Worm (Caenorhabditis elegans) whole organism, midembryonic: ENCODE data around the gene lido-12.
"Not testable (repeated sequence)": the region's sequence is repeated elsewhere in the genome, so short reads cannot be mapped to it uniquely, and the experiment has no call there.

Experiments used
- T22C8.4 ChIP-seq: fragments of 200-800 bp; sonication (Bioruptor generic); IDR thresholded peaks from 2 replicates; pipeline ENCODE4 v1.3.6; 2022; ENCODE audit warnings: missing genetic modification characterization, missing compliant biosample characterization
- cog-1 ChIP-seq: sonication (generic microtip); optimal IDR thresholded peaks from 2 replicates; lab custom pipeline; 2016; ENCODE audit warnings: missing genetic modification characterization, missing compliant biosample characterization
- flt-1 ChIP-seq: fragments of 200-800 bp; sonication (Bioruptor generic); IDR thresholded peaks from 2 replicates; pipeline ENCODE4 v1.3.6; 2022; ENCODE audit warnings: missing genetic modification characterization, missing compliant biosample characterization
- klf-2 ChIP-seq: fragments of 200-800 bp; sonication (Bioruptor generic); conservative IDR thresholded peaks from 2 replicates; pipeline ENCODE4 v1.3.6; 2022; ENCODE audit warnings: missing genetic modification reagents, missing genetic modification characterization, missing compliant biosample characterization
- med-1 ChIP-seq: sonication (generic microtip); optimal IDR thresholded peaks from 2 replicates; lab custom pipeline; 2017; ENCODE audit warnings: missing genetic modification characterization, mild to moderate bottlenecking, missing compliant biosample characterization, antibody characterized with exemption, missing genetic modification reagents; ENCODE audit not compliant: insufficient read depth
- ref-1 ChIP-seq: fragments of 200-800 bp; sonication (Bioruptor generic); conservative IDR thresholded peaks from 2 replicates; pipeline ENCODE4 v1.3.6; 2022; ENCODE audit warnings: missing genetic modification reagents, missing genetic modification characterization, missing compliant biosample characterization
- tab-1 ChIP-seq: fragments of 200-800 bp; sonication (Bioruptor generic); IDR thresholded peaks from 2 replicates; pipeline ENCODE4 v1.3.6; 2022; ENCODE audit warnings: missing genetic modification characterization, missing compliant biosample characterization
- ztf-23 ChIP-seq: fragments of 200-800 bp; sonication (Bioruptor generic); IDR thresholded peaks from 2 replicates; pipeline ENCODE4 v1.3.6; 2022; ENCODE audit warnings: missing genetic modification reagents, missing genetic modification characterization, missing compliant biosample characterization
- ztf-29 ChIP-seq: fragments of 200-800 bp; sonication (Bioruptor generic); IDR thresholded peaks from 2 replicates; pipeline ENCODE4 v1.3.6; 2022; ENCODE audit warnings: missing genetic modification reagents, missing genetic modification characterization, missing compliant biosample characterization

The lido-12 gene

ce11 chrII:3012133-3012532 lies 6.5 kb downstream of the lido-12 start, which contains the start of gene C41H7.9:
TSS of gene C41H7.9 (minus strand) at chrII:3012233.
- no peak for TF ChIP-seq ztf-23 (GFP tag; lab: Robert Waterston, UW)
- TF ChIP-seq cog-1 (tag; lab: Kevin White, UChicago), result no peak
- no peak for TF ChIP-seq med-1
- no peak for TF ChIP-seq T22C8.4
- no peak for TF ChIP-seq flt-1
- TF ChIP-seq ref-1 (GFP tag; lab: Robert Waterston, UW), result no peak
- TF ChIP-seq klf-2 (GFP tag; lab: Robert Waterston, UW), result no peak
- no peak for TF ChIP-seq tab-1 (GFP tag; lab: Robert Waterston, UW)
- no peak for TF ChIP-seq ztf-29

- TF ChIP-seq ref-1 (GFP tag; lab: Robert Waterston, UW) (no peak), tab-1 (GFP tag; lab: Robert Waterston, UW) (no peak), T22C8.4 (no peak), flt-1 (0 out of 2 replicates have a peak, but pooled peaks have one; percentile 2), med-1 (no peak), klf-2 (GFP tag; lab: Robert Waterston, UW) (no peak), ztf-23 (GFP tag; lab: Robert Waterston, UW) (no peak), cog-1 (tag; lab: Kevin White, UChicago) (no peak)
Observed at ce11 chrII:3014196-3014849, 8.7 kb downstream of the lido-12 start, which contains the start of gene C41H7.2. TSS of gene C41H7.2 (plus strand) at chrII:3014817.

ce11 chrII:3019807-3020206 lies 14.2 kb downstream of the lido-12 start, which contains the start of gene clec-3:
TSS of gene clec-3 (minus strand) at chrII:3019907.
- no peak for TF ChIP-seq ztf-23 (GFP tag; lab: Robert Waterston, UW)
- no peak for TF ChIP-seq cog-1 (tag; lab: Kevin White, UChicago)
- no peak for TF ChIP-seq T22C8.4
- TF ChIP-seq ref-1 (GFP tag; lab: Robert Waterston, UW), result no peak
- no peak for TF ChIP-seq ztf-29
- no peak for TF ChIP-seq med-1
- no peak for TF ChIP-seq klf-2 (GFP tag; lab: Robert Waterston, UW)
- TF ChIP-seq flt-1, result no peak
- TF ChIP-seq tab-1 (GFP tag; lab: Robert Waterston, UW), result no peak

DNA sequence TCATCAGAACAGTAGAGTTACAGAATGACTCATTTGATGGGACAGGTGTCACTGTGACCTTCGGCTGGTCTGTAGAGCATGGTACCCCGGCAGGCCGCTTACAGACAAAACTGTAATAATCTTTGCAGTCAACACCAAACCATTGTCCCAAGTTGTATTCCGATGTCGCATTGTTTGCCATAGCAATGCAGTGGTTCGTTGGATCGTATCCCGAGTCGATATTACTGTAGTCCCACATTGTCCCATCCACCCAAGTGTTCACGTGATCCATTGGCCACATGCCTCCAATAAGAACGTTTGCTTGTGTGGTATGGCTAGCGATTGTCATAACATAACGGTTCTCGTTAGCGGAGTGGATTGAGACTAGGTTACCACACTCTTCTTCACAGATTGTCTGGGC lies 15.3 kb downstream of the lido-12 start:
- TF ChIP-seq ztf-23 (GFP tag; lab: Robert Waterston, UW) (no peak), klf-2 (GFP tag; lab: Robert Waterston, UW) (no peak), med-1 (no peak), flt-1 (no peak), ztf-29 (no peak), ref-1 (GFP tag; lab: Robert Waterston, UW) (no peak), cog-1 (tag; lab: Kevin White, UChicago) (no peak), tab-1 (GFP tag; lab: Robert Waterston, UW) (no peak), T22C8.4 (no peak)

- TF ChIP-seq tab-1 (GFP tag; lab: Robert Waterston, UW) (no peak), ref-1 (GFP tag; lab: Robert Waterston, UW) (no peak), ztf-23 (GFP tag; lab: Robert Waterston, UW) (no peak), cog-1 (tag; lab: Kevin White, UChicago) (no peak), T22C8.4 (no peak)
Observed at ce11 chrII:3023381-3023935, 17.9 kb downstream of the lido-12 start, which contains the start of gene clec-2. TSS of gene clec-2 (minus strand) at chrII:3023431.

DNA sequence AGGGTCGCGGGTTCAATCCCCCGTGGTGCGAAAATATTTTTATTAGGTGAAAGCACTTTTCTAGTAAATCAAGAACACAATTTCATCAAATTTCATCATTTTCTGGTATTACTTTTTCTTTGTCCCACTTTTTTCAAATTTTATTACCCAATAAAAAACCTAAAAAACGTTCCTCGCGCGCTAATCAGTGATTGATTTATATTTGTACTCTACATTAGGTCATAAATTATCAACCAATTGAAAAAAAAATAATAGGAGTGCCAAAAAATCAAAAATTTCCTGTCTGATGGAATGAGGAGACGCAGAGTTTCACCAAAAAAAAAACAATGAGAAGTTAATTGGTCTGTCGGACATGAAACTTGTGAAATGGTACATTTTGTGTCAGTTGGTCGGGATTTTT lies 19.1 kb downstream of the lido-12 start:
- TF ChIP-seq ref-1 (GFP tag; lab: Robert Waterston, UW) (no peak), tab-1 (GFP tag; lab: Robert Waterston, UW) (no peak), klf-2 (GFP tag; lab: Robert Waterston, UW) (no peak), flt-1 (no peak)

DNA sequence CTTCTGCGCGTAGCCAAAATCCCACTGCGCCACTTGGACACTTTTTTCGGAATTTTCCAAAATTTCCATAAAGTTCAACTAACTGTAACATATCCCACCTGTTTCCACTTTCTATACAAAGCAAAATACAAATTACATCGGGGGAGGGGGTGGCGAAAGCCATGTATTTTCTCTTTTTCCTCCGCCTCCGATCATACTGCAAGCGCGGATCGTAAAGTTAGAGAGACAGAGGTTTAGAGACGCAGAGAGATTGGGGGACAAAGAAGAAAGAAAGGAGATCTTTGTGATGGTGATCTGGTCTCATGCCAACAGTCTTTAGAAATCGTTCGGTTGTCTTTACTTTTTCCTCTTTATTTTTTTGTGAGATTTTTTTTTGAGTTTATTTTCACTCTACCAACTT lies 22.7 kb downstream of the lido-12 start:
- no peak for TF ChIP-seq T22C8.4
- no peak for TF ChIP-seq klf-2 (GFP tag; lab: Robert Waterston, UW)
- TF ChIP-seq med-1, result no peak
- no peak for TF ChIP-seq tab-1 (GFP tag; lab: Robert Waterston, UW)
- no peak for TF ChIP-seq ref-1 (GFP tag; lab: Robert Waterston, UW)
- no peak for TF ChIP-seq ztf-29
- TF ChIP-seq ztf-23 (GFP tag; lab: Robert Waterston, UW), result no peak
- no peak for TF ChIP-seq cog-1 (tag; lab: Kevin White, UChicago)
- TF ChIP-seq flt-1, result no peak

DNA sequence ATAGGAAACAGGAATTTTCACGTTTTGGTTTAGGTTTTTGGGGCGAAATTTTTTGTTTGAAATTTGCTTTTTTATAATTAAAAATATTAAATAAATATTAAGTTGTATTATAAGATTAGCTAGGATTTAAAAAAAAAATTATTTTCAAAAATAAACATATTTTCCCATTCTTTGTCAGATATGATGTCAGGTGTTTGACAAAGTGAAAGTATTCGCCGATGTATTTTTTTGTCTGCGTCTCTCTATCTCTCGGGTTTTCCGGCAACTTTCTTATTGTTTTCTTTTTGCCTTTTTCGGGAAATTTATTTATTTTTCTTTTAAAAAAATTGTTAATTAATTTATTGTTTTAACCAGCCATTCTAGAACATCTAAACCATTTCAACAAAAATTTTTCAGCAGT lies 24.8 kb downstream of the lido-12 start:
- TF ChIP-seq cog-1 (tag; lab: Kevin White, UChicago), result no peak
- TF ChIP-seq klf-2 (GFP tag; lab: Robert Waterston, UW), result no peak
- no peak for TF ChIP-seq T22C8.4
- no peak for TF ChIP-seq ztf-23 (GFP tag; lab: Robert Waterston, UW)
- no peak for TF ChIP-seq ztf-29
- TF ChIP-seq ref-1 (GFP tag; lab: Robert Waterston, UW), result no peak
- TF ChIP-seq flt-1, result no peak
- TF ChIP-seq tab-1 (GFP tag; lab: Robert Waterston, UW), result no peak
- TF ChIP-seq med-1, result no peak

- not testable (repeated sequence) for TF ChIP-seq tab-1 (GFP tag; lab: Robert Waterston, UW); ref-1 (GFP tag; lab: Robert Waterston, UW); med-1
Observed at ce11 chrII:3032480-3032879, 26.9 kb downstream of the lido-12 start, which contains the start of gene B0454.6. TSS of gene B0454.6 (plus strand) at chrII:3032780.

DNA sequence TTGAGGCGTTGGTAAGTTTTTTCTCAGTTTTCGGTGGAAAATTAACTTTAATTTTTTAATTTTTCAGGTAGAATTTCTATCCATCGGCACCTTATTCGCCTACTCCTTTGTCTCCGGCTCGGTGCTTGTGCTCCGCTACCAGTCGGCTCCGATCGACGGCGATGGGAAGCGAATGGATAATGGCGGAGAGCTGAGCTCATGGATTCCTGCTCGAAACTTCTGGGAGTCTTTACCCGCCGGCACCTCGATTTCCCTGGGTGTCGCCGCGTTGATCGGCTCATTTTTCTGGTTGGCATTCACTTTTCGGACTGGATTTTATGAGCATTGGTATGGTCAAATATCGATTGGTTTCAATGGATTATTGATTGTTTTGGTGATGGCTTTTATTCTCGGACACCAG lies 29.3 kb downstream of the lido-12 start:
- TF ChIP-seq ref-1 (GFP tag; lab: Robert Waterston, UW), result no peak
- no peak for TF ChIP-seq ztf-29
- no peak for TF ChIP-seq tab-1 (GFP tag; lab: Robert Waterston, UW)
- TF ChIP-seq med-1, result no peak
- no peak for TF ChIP-seq cog-1 (tag; lab: Kevin White, UChicago)
- TF ChIP-seq T22C8.4, result 0 out of 2 replicates have a peak, but pooled peaks have one; percentile 30
- no peak for TF ChIP-seq flt-1
- TF ChIP-seq klf-2 (GFP tag; lab: Robert Waterston, UW), result no peak
- no peak for TF ChIP-seq ztf-23 (GFP tag; lab: Robert Waterston, UW)
